Worm (Caenorhabditis elegans) whole organism, L3 larva: ENCODE measurements around the gene srj-55.

Experiments
- R02D3.7 ChIP-seq: fragments of 150-350 bp; optimal IDR thresholded peaks from 2 replicates; lab custom pipeline; 2014; ENCODE audit warnings: missing biosample characterization, missing genetic modification characterization
- ZK546.5 ChIP-seq: sonication (generic microtip); optimal IDR thresholded peaks from 2 replicates; lab custom pipeline; 2017; ENCODE audit warnings: missing biosample characterization, missing genetic modification characterization
- ama-1 ChIP-seq: fragments of 150-350 bp; optimal IDR thresholded peaks from 2 replicates; lab custom pipeline; 2018
- ceh-16 ChIP-seq: sonication (generic microtip); optimal IDR thresholded peaks from 2 replicates; lab custom pipeline; 2017; ENCODE audit warnings: missing biosample characterization, missing genetic modification characterization
- ceh-28 ChIP-seq: fragments of 150-350 bp; optimal IDR thresholded peaks from 2 replicates; lab custom pipeline; 2014; ENCODE audit warnings: missing biosample characterization, missing genetic modification reagents, missing genetic modification characterization
- ceh-82 ChIP-seq: fragments of 150-350 bp; optimal IDR thresholded peaks from 2 replicates; lab custom pipeline; 2014; ENCODE audit warnings: missing biosample characterization, missing genetic modification characterization
- ceh-9 ChIP-seq: sonication (generic microtip); optimal IDR thresholded peaks from 2 replicates; lab custom pipeline; 2018; ENCODE audit warnings: missing biosample characterization, missing genetic modification characterization
- daf-12 ChIP-seq: fragments of 150-350 bp; optimal IDR thresholded peaks from 2 replicates; lab custom pipeline; 2014; ENCODE audit warnings: missing biosample characterization, missing genetic modification reagents, missing genetic modification characterization
- egl-27 ChIP-seq: sonication (generic microtip); optimal IDR thresholded peaks from 4 replicates; lab custom pipeline; 2017; ENCODE audit warnings: missing biosample characterization, missing genetic modification reagents, missing genetic modification characterization
- egl-5 ChIP-seq: fragments of 150-350 bp; optimal IDR thresholded peaks from 2 replicates; lab custom pipeline; 2017; ENCODE audit warnings: missing biosample characterization, missing genetic modification reagents, missing genetic modification characterization, inconsistent platforms
- elt-1 ChIP-seq: fragments of 150-350 bp; optimal IDR thresholded peaks from 2 replicates; lab custom pipeline; 2014; ENCODE audit warnings: missing biosample characterization, missing genetic modification characterization
- elt-2 ChIP-seq: sonication (generic microtip); optimal IDR thresholded peaks from 2 replicates; lab custom pipeline; 2016; ENCODE audit warnings: missing genetic modification reagents, mild to moderate bottlenecking, missing genetic modification characterization, missing compliant biosample characterization
- elt-3 ChIP-seq, 3 experiments: fragments of 150-350 bp in 1 of 3; sonication (generic microtip) in 2 of 3; optimal IDR thresholded peaks; 2 replicates in 2 of 3; 4 replicates in 1 of 3; lab custom pipeline; 2014 to 2017; ENCODE audit warnings: missing biosample characterization in 3 of 3, missing genetic modification characterization in 3 of 3
- fkh-2 ChIP-seq: fragments of 150-350 bp; optimal IDR thresholded peaks from 2 replicates; lab custom pipeline; 2014; ENCODE audit warnings: missing biosample characterization, missing genetic modification reagents, missing genetic modification characterization
- fos-1 ChIP-seq: fragments of 150-350 bp; optimal IDR thresholded peaks from 2 replicates; lab custom pipeline; 2014; ENCODE audit warnings: missing biosample characterization, missing genetic modification characterization
- hmg-11 ChIP-seq: sonication (generic microtip); optimal IDR thresholded peaks from 2 replicates; lab custom pipeline; 2016; ENCODE audit warnings: missing genetic modification characterization, missing compliant biosample characterization
- jun-1 ChIP-seq: fragments of 150-350 bp; optimal IDR thresholded peaks from 2 replicates; lab custom pipeline; 2014; ENCODE audit warnings: missing biosample characterization, missing genetic modification reagents, missing genetic modification characterization
- lin-15B ChIP-seq: fragments of 150-350 bp; optimal IDR thresholded peaks from 2 replicates; lab custom pipeline; 2014; ENCODE audit warnings: missing biosample characterization, missing genetic modification characterization
- lin-39 ChIP-seq: fragments of 150-350 bp; optimal IDR thresholded peaks from 2 replicates; lab custom pipeline; 2018; ENCODE audit warnings: missing biosample characterization, missing genetic modification reagents, missing genetic modification characterization
- lsy-12 ChIP-seq: sonication (generic microtip); optimal IDR thresholded peaks from 2 replicates; lab custom pipeline; 2016; ENCODE audit warnings: mild to moderate bottlenecking, missing genetic modification characterization, missing compliant biosample characterization
- mdl-1 ChIP-seq: fragments of 150-350 bp; optimal IDR thresholded peaks from 2 replicates; lab custom pipeline; 2014; ENCODE audit warnings: missing biosample characterization, missing genetic modification characterization
- nfya-1 ChIP-seq: sonication (generic microtip); optimal IDR thresholded peaks from 2 replicates; lab custom pipeline; 2017; ENCODE audit warnings: missing genetic modification characterization, mild to moderate bottlenecking, missing compliant biosample characterization, antibody characterized with exemption, moderate library complexity; ENCODE audit not compliant: insufficient read depth
- nhr-11 ChIP-seq: fragments of 150-350 bp; optimal IDR thresholded peaks from 2 replicates; lab custom pipeline; 2014; ENCODE audit warnings: missing biosample characterization, missing genetic modification characterization
- nhr-23 ChIP-seq: fragments of 150-350 bp; optimal IDR thresholded peaks from 2 replicates; lab custom pipeline; 2014; ENCODE audit warnings: missing biosample characterization, missing genetic modification reagents, missing genetic modification characterization
- nhr-25 ChIP-seq: sonication (generic microtip); optimal IDR thresholded peaks from 2 replicates; lab custom pipeline; 2017; ENCODE audit warnings: missing biosample characterization, missing genetic modification characterization
- nhr-28 ChIP-seq: fragments of 150-350 bp; optimal IDR thresholded peaks from 2 replicates; lab custom pipeline; 2014; ENCODE audit warnings: missing biosample characterization, missing genetic modification characterization
- nhr-43 ChIP-seq: sonication (generic microtip); optimal IDR thresholded peaks from 2 replicates; lab custom pipeline; 2016; ENCODE audit warnings: mild to moderate bottlenecking, missing genetic modification characterization, missing compliant biosample characterization; ENCODE audit not compliant: poor library complexity, severe bottlenecking
- nhr-77 ChIP-seq: fragments of 150-350 bp; optimal IDR thresholded peaks from 2 replicates; lab custom pipeline; 2014; ENCODE audit warnings: missing biosample characterization, missing genetic modification characterization
- pqm-1 ChIP-seq: fragments of 150-350 bp; optimal IDR thresholded peaks from 2 replicates; lab custom pipeline; 2017; ENCODE audit warnings: missing biosample characterization, missing genetic modification characterization, inconsistent platforms
- sea-2 ChIP-seq: fragments of 150-350 bp; sonication (generic microtip); optimal IDR thresholded peaks from 4 replicates; lab custom pipeline; 2014; ENCODE audit warnings: missing biosample characterization, missing genetic modification reagents, missing genetic modification characterization
- snpc-4 ChIP-seq: fragments of 150-350 bp; optimal IDR thresholded peaks from 2 replicates; lab custom pipeline; 2014; ENCODE audit warnings: missing biosample characterization, missing genetic modification characterization
- tbx-2 ChIP-seq: sonication (generic microtip); optimal IDR thresholded peaks from 2 replicates; lab custom pipeline; 2016; ENCODE audit warnings: mild to moderate bottlenecking, missing genetic modification characterization, missing compliant biosample characterization
- unc-39 ChIP-seq: sonication (generic microtip); optimal IDR thresholded peaks from 4 replicates; lab custom pipeline; 2017; ENCODE audit warnings: missing biosample characterization, missing genetic modification characterization
- unc-62 ChIP-seq: fragments of 150-350 bp; sonication (generic microtip); optimal IDR thresholded peaks from 4 replicates; lab custom pipeline; 2014; ENCODE audit warnings: missing biosample characterization, missing genetic modification reagents, missing genetic modification characterization
- ztf-11 ChIP-seq: fragments of 150-350 bp; optimal IDR thresholded peaks from 2 replicates; lab custom pipeline; 2014; ENCODE audit warnings: missing biosample characterization, missing genetic modification characterization

srj-55 gene

ce11 chrV:2892976-2893375, 35.2 kb upstream of the srj-55 start, which contains the start of gene srh-127:
srh-127 (plus strand) TSS chrV:2893276.
- TF ChIP-seq jun-1 (tag; lab: Kevin White, UChicago) (no peak), lin-39 (tag; lab: Kevin White, UChicago) (no peak), ZK546.5 (tag; lab: Kevin White, UChicago) (no peak), unc-39 (tag; lab: Kevin White, UChicago) (no peak), elt-2 (tag; lab: Kevin White, UChicago) (no peak), unc-62 (GFP tag; lab: Kevin White, UChicago) (no peak), ceh-16 (tag; lab: Kevin White, UChicago) (no peak), pqm-1 (tag; lab: Kevin White, UChicago) (no peak), fkh-2 (tag; lab: Kevin White, UChicago) (no peak), ceh-28 (no peak)

DNA sequence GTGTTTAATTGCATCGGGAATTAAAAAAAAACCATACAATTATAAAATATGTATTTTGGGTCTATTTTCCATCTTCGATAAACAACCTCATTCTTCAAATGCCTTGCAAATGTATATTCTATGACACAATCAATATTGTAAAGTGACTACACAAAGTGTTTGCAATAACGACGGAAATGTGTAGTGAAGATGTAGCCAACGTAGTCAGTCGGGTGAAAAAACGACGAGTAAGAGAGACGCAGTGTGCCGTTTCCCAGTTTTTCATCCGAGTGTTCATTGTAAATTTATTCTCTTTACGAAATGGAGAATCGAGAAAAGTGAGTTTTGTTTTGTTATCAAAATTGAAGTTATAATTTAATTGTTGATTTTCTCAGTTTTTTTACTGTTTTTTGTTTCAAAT, 34.2 kb upstream of the srj-55 start, which contains the start of gene F37B4.15:
TSS of gene F37B4.15 (plus strand) at position 301 of the 400 bp plus-strand sequence.
- TF ChIP-seq fkh-2 (tag; lab: Kevin White, UChicago) (no peak), nfya-1 (tag; lab: Kevin White, UChicago) (no peak), ceh-28 (no peak), snpc-4 (tag; lab: Kevin White, UChicago) (no peak), ceh-9 (tag; lab: Kevin White, UChicago) (no peak), ama-1 (lab: Kevin White, UChicago) (no peak), hmg-11 (no peak), mdl-1 (tag; lab: Kevin White, UChicago) (no peak), ceh-82 (tag; lab: Kevin White, UChicago) (no peak), ceh-16 (tag; lab: Kevin White, UChicago) (no peak), egl-5 (tag; lab: Kevin White, UChicago) (no peak), elt-2 (tag; lab: Kevin White, UChicago) (no peak), nhr-11 (tag; lab: Kevin White, UChicago) (no peak), elt-3 (tag; optimal IDR thresholded peaks at IDR 0.05; lab: Kevin White, UChicago) (no peak), elt-1 (tag; lab: Kevin White, UChicago) (no peak), R02D3.7 (tag; lab: Kevin White, UChicago) (no peak), lsy-12 (tag; lab: Kevin White, UChicago) (no peak), sea-2 (GFP tag; lab: Kevin White, UChicago) (no peak), unc-62 (GFP tag; lab: Kevin White, UChicago) (no peak), nhr-25 (no peak)

ce11 chrV:2888681-2889080, 30.9 kb upstream of the srj-55 start, which contains the start of gene srw-4:
srw-4 (minus strand) TSS chrV:2888781.
- TF ChIP-seq snpc-4 (tag; lab: Kevin White, UChicago) (no peak), lsy-12 (tag; lab: Kevin White, UChicago) (no peak), daf-12 (tag; lab: Kevin White, UChicago) (no peak), ceh-82 (tag; lab: Kevin White, UChicago) (no peak), nhr-11 (tag; lab: Kevin White, UChicago) (no peak), ZK546.5 (tag; lab: Kevin White, UChicago) (no peak), tbx-2 (tag; lab: Kevin White, UChicago) (no peak), hmg-11 (no peak), unc-62 (GFP tag; lab: Kevin White, UChicago) (no peak), nhr-43 (no peak), egl-27 (no peak), nhr-28 (tag; lab: Kevin White, UChicago) (no peak), sea-2 (GFP tag; lab: Kevin White, UChicago) (no peak), fos-1 (tag; lab: Kevin White, UChicago) (no peak), nhr-77 (no peak), ama-1 (lab: Kevin White, UChicago) (no peak)

- TF ChIP-seq snpc-4 (tag; lab: Kevin White, UChicago) (no peak), R02D3.7 (tag; lab: Kevin White, UChicago) (no peak), nhr-43 (no peak), lin-15B (no peak), fos-1 (tag; lab: Kevin White, UChicago) (no peak), ceh-82 (tag; lab: Kevin White, UChicago) (no peak), nhr-23 (tag; lab: Kevin White, UChicago) (no peak), nhr-28 (tag; lab: Kevin White, UChicago) (no peak), ztf-11 (tag; lab: Kevin White, UChicago) (no peak), unc-39 (tag; lab: Kevin White, UChicago) (no peak), ZK546.5 (tag; lab: Kevin White, UChicago) (no peak), unc-62 (GFP tag; lab: Kevin White, UChicago) (no peak)
Observed at ce11 chrV:2888265-2888664, 30.5 kb upstream of the srj-55 start.
